Fruit fly (Drosophila melanogaster): ENCODE results near the gene GstO2.

- TF ChIP-seq pad (GFP tag; optimal IDR thresholded peaks at IDR 0.05) (no peak), ovo (GFP tag; optimal IDR thresholded peaks at IDR 0.05) (no peak), CG11617 (GFP tag; optimal IDR thresholded peaks at IDR 0.05) (no peak), kay (GFP tag; ENCODE audit: borderline replicate concordance) (no peak), tj (GFP tag; optimal IDR thresholded peaks at IDR 0.05) (no peak), Mnt (GFP tag; optimal IDR thresholded peaks at IDR 0.05) (no peak), cnc (optimal IDR thresholded peaks at IDR 0.05) (no peak), Hr96 (GFP tag; optimal IDR thresholded peaks at IDR 0.05) (no peak), CG12768 (GFP tag; optimal IDR thresholded peaks at IDR 0.05) (no peak)
Observed at dm6 chr3L:8528546-8528945, 5.2 kb upstream of the GstO2 start.

Measured in whole organism, adult.